Worm (Caenorhabditis elegans) whole organism, L1 larva: ENCODE results near the gene prde-1.

ENCODE experiments used
- alr-1 ChIP-seq: fragments of 200-800 bp; sonication (Bioruptor generic); optimal IDR thresholded peaks from 2 replicates; lab custom pipeline; 2018; ENCODE audit warnings: borderline replicate concordance, mild to moderate bottlenecking, missing genetic modification characterization, missing compliant biosample characterization
- ceh-82 ChIP-seq, 3 experiments: fragments of 150-350 bp in 1 of 3; sonication (generic microtip) in 2 of 3; optimal IDR thresholded peaks; 2 replicates each; lab custom pipeline; 2014 to 2017; ENCODE audit warnings: missing biosample characterization in 3 of 3, missing genetic modification characterization in 3 of 3
- ces-1 ChIP-seq: fragments of 150-350 bp; optimal IDR thresholded peaks from 2 replicates; lab custom pipeline; 2014; ENCODE audit warnings: missing biosample characterization, missing genetic modification reagents, missing genetic modification characterization
- lin-35 ChIP-seq, 2 experiments: fragments of 150-350 bp; optimal IDR thresholded peaks; 2 replicates each; lab custom pipeline; 2014; ENCODE audit warnings: missing biosample characterization in 2 of 2, missing genetic modification characterization in 2 of 2, missing genetic modification reagents in 2 of 2
- nhr-11 ChIP-seq: fragments of 150-350 bp; optimal IDR thresholded peaks from 2 replicates; lab custom pipeline; 2014; ENCODE audit warnings: missing biosample characterization, missing genetic modification characterization
- pag-3 ChIP-seq: sonication (generic microtip); optimal IDR thresholded peaks from 2 replicates; lab custom pipeline; 2017; ENCODE audit warnings: missing genetic modification characterization, mild to moderate bottlenecking, missing compliant biosample characterization, antibody characterized with exemption, borderline replicate concordance; ENCODE audit not compliant: insufficient read depth
- unc-62 ChIP-seq: fragments of 150-350 bp; optimal IDR thresholded peaks from 2 replicates; lab custom pipeline; 2014; ENCODE audit warnings: missing biosample characterization, missing genetic modification reagents, missing genetic modification characterization
- ztf-4 ChIP-seq: fragments of 150-350 bp; optimal IDR thresholded peaks from 2 replicates; lab custom pipeline; 2014; ENCODE audit warnings: missing biosample characterization, missing genetic modification characterization

DNA sequence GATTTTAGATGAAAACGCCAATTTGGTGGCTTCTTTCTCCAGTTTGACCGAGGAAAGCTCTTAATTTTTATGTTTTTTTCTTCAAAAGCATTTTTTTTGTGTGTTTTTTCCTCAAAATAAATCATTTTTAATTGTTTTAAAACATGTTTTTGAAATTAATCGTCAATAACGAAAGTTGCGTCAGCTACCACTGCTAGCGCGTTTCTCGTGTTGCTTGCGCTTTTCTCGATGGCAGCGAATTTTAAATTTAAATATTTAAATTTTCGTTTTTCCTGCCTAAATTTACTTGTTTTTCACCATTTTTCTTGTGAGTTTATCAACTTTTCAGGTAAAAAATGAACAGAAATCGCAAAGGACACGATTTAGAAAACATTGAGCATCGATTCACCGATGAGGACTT is at the start of gene prde-1:
- no peak for TF ChIP-seq ces-1 (GFP tag; lab: Kevin White, UChicago)
- no peak for TF ChIP-seq pag-3 (tag; lab: Kevin White, UChicago)
- TF ChIP-seq unc-62 (GFP tag; lab: Kevin White, UChicago) = no peak
- no peak for TF ChIP-seq lin-35 (GFP tag; optimal IDR thresholded peaks at IDR 0.05; lab: Kevin White, UChicago)
- TF ChIP-seq alr-1 (tag; lab: Kevin White, UChicago) = no peak
- no peak for TF ChIP-seq nhr-11 (tag; lab: Kevin White, UChicago)
- TF ChIP-seq ztf-4 (tag; lab: Kevin White, UChicago) = no peak
- no peak for TF ChIP-seq ceh-82 (tag; optimal IDR thresholded peaks at IDR 0.05; lab: Kevin White, UChicago)
